Worm (Caenorhabditis elegans) whole organism, L4 larva: ENCODE measurements around the gene such-1.

Experiments used
- attf-4 ChIP-seq: sonication (generic microtip); optimal IDR thresholded peaks from 3 replicates; lab custom pipeline; 2017; ENCODE audit warnings: missing biosample characterization, missing genetic modification characterization
- nhr-28 ChIP-seq: fragments of 150-350 bp; optimal IDR thresholded peaks from 2 replicates; lab custom pipeline; 2014; ENCODE audit warnings: missing biosample characterization, missing genetic modification characterization

DNA sequence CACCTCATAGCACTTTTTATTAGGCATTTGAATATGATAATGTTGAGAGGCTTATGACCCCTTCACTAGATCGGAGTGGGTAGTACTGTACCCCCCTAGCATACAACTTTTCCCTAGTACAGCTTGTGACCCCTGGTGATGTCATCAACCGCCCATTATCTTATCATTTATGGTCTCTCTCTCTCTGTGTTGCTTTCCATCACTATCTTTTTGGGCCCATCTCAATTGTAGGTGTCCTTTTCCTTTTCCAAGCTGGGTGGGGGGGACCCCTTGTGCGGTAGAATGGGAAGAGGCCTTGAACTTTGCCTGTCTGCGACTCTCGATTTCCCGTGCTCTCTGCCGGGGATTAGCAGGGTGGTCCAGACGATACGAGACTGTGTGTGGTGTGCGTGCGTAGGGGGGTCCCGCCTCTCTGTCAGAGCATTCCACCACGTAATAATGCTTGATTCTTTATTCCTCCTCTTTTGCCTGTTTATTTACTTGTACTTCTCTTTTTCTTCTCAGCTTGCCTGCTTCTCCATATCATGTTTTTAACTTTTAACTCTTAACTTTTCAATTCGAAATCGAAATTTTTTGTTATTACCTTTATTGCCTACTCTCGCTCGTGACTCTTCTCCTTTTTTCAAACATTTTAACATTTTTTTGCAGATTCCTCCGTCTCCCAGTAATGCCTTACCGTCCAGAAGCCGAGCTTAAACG is 37.1 kb upstream of the such-1 start, which contains the start of gene ztf-29:
- TF ChIP-seq attf-4 (no peak), nhr-28 (tag; lab: Kevin White, UChicago) (no peak)
